Fruit fly (Drosophila melanogaster) whole organism: ENCODE results near the gene CG4186.

Source experiments
- CG8478 ChIP-seq: fragments of >200 bp; optimal IDR thresholded peaks from 2 replicates; lab custom pipeline; 2018; ENCODE audit warnings: inconsistent platforms
- Dll ChIP-seq: fragments of >200 bp; optimal IDR thresholded peaks from 2 replicates; lab custom pipeline; 2017
- EcR ChIP-seq, 2 experiments: fragments of >200 bp; optimal IDR thresholded peaks; 2 replicates each; lab custom pipeline; 2017; ENCODE audit warnings: missing biosample characterization in 2 of 2, missing genetic modification characterization in 2 of 2, missing genetic modification reagents in 2 of 2
- pan ChIP-seq: fragments of >200 bp; optimal IDR thresholded peaks from 2 replicates; lab custom pipeline; 2017
- psq ChIP-seq: fragments of >200 bp; optimal IDR thresholded peaks from 2 replicates; lab custom pipeline; 2017
- usp ChIP-seq: fragments of >200 bp; optimal IDR thresholded peaks from 2 replicates; lab custom pipeline; 2017; ENCODE audit warnings: missing biosample characterization, missing genetic modification characterization, mixed read lengths

CG4186 gene

DNA sequence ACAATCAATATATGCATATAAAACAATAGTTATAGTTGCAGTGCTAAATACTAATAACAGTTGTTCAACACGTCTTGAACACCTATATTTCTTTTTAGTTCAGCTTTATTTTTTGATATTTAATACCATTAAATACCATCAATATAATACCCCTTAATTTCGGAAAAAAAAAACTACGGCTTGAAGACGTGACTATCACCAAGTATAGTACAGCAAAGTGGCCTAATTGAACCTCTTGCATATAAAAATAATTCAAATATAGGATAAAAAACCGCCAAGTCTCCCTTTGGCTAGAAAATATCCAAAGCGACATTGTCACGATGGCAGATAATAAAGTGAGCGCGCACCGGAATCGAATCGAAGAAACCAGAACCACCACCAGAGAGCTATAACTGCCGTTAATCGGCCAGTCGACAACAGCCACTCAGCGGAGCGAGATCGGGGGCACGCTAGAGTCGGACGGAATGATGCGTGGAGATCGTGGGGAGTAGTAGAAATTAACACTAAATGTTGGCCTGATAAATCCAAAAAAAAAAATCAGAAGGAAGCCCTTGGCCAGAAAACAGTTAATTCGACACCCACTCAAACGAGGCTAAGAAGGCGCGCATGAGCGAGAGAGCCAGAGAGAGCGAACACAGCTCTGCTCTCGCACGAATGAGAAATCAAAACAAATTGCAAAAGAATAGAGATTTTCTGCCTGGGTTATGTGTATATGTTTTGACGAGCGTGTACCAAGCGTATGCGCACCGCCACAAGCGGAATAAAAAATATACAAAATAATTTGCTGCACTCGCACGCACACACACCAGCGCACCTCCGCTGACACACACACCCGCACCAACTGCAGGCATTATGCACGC lies 15.7 kb downstream of the CG4186 start:
- TF ChIP-seq Dll (lab: Kevin White, UChicago), result peak; percentile 93
- no peak for TF ChIP-seq pan (lab: Kevin White, UChicago)

DNA sequence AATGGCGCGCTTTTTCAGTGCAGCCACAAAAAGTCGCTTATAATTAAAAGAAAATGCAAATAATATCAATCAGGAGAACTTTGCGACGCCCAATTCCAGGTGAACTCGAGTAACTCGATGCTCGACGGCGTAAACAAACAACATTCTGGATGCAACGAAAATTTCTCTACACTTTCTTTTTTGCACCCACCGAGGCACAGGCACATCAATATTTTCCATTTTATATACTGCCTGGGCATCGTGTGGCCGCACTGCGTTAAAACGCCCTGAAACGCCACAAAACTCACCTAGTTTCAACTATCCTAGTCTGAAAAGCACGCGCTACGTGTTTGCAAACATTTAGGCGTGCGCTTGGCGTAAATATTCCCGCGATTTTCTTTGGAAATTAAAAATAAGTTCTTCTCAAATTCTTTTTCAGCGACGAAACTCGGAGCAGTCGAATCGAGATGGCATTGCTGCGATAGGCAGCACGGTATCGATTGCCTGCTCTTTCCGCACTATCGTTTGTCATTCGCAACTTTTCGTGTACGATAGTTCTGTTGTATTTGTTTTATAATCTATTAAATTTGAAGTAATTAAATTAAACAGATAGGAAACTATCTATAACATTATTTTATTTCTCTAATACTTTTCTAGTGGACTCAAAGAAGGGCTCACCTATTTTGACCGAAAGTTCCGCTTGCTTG lies 16.5 kb downstream of the CG4186 start, which contains the start of gene Pcif1:
Gene Pcif1, minus strand, starts transcription at position 456 of the 686 bp plus-strand sequence.
- TF ChIP-seq EcR (GFP tag; optimal IDR thresholded peaks at IDR 0.05; lab: Kevin White, UChicago) (no peak), Dll (lab: Kevin White, UChicago) (no peak)

DNA sequence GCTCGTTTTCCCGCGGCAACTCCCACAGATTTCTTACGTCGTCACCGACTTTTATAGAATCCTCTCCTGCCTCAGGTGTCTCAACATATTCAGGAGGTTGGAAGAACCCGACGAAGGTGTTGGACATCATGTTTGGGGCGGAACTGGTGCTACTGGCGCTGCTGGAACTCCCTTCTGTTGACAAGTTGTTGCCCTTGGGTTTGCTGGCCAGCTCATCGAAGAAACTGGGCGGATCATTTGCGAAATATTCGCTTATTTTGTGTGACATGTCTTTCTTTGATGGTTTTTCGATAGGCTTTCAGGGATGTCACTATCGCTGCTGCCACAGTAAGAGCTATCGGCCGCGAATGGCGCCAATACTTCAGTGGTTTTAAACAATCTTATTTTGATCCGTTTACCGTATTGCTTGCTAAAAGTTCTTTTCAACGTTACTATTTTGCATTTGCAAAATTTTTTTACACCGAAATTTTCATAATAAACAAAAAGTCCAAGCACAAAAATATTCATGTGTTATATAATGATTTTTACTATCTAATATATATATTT lies 18.5 kb downstream of the CG4186 start, which contains the start of gene CG11396:
Gene CG11396, minus strand, starts transcription at position 303 of the 546 bp plus-strand sequence.
- TF ChIP-seq CG8478 (lab: Kevin White, UChicago) (no peak), EcR (GFP tag; optimal IDR thresholded peaks at IDR 0.05; lab: Kevin White, UChicago) (no peak), Dll (lab: Kevin White, UChicago) (no peak), psq (lab: Kevin White, UChicago) (no peak), pan (lab: Kevin White, UChicago) (no peak), usp (no peak)

- TF ChIP-seq CG8478 (lab: Kevin White, UChicago), result no peak
- no peak for TF ChIP-seq usp
- TF ChIP-seq psq (lab: Kevin White, UChicago), result no peak
- TF ChIP-seq EcR (GFP tag; optimal IDR thresholded peaks at IDR 0.05; lab: Kevin White, UChicago), result no peak
- TF ChIP-seq Dll (lab: Kevin White, UChicago), result no peak
- no peak for TF ChIP-seq pan (lab: Kevin White, UChicago)
Observed at dm6 chr3L:20789299-20789698, 19.9 kb downstream of the CG4186 start.

DNA sequence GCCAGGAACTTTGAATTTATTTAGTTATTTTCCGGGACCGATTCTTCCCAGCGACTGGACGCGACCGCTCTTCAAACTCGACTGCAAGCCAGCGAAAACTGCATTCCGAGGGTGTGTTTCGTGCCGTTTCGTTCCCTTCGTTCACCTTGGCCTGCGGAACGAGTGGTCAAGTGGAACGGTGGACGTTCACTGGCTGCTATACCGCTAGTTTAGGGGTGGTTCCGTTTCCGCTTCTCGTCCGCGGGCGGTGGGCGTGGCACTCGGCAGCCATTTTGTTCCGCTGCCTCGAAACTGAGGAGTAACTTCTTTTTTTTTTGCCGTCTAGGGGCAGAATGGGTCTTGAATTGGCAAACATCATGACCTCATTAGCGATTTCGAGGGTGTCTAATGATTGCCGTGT lies 23.3 kb downstream of the CG4186 start, which contains the start of gene Six4:
Gene Six4, minus strand, starts transcription at position 85 of the 400 bp plus-strand sequence.
- TF ChIP-seq Dll (lab: Kevin White, UChicago), result no peak
- no peak for TF ChIP-seq psq (lab: Kevin White, UChicago)
- TF ChIP-seq usp, result no peak
- no peak for TF ChIP-seq pan (lab: Kevin White, UChicago)
- no peak for TF ChIP-seq CG8478 (lab: Kevin White, UChicago)
- no peak for TF ChIP-seq EcR (GFP tag; optimal IDR thresholded peaks at IDR 0.05; lab: Kevin White, UChicago)

dm6 chr3L:20796757-20797156 lies 27.4 kb downstream of the CG4186 start:
- TF ChIP-seq Dll (lab: Kevin White, UChicago), result no peak
- no peak for TF ChIP-seq pan (lab: Kevin White, UChicago)
- no peak for TF ChIP-seq usp
- no peak for TF ChIP-seq CG8478 (lab: Kevin White, UChicago)
- TF ChIP-seq EcR (GFP tag; optimal IDR thresholded peaks at IDR 0.05; lab: Kevin White, UChicago), result no peak
- no peak for TF ChIP-seq psq (lab: Kevin White, UChicago)

DNA sequence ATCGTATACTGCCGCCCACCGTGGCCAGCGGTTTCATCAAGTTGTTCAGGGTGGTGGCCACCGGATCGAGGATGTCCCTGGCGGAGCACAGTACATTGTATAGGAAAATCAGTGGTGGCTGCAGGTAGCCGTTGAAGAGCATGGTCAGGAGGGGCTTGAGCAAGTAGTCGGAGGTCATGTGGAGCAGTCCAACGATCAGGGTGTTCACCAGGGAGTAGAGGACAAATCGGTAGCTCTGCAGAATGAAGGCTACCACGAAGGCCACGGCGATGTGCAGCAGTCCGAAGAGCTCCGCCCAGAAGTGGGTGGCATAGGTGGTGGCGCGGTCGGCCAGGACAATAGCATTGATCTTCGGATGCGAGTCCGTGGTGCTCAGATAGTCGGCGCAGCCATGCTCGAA lies 28.0 kb downstream of the CG4186 start:
- no peak for TF ChIP-seq Dll (lab: Kevin White, UChicago)
- no peak for TF ChIP-seq usp
- TF ChIP-seq CG8478 (lab: Kevin White, UChicago), result no peak

DNA sequence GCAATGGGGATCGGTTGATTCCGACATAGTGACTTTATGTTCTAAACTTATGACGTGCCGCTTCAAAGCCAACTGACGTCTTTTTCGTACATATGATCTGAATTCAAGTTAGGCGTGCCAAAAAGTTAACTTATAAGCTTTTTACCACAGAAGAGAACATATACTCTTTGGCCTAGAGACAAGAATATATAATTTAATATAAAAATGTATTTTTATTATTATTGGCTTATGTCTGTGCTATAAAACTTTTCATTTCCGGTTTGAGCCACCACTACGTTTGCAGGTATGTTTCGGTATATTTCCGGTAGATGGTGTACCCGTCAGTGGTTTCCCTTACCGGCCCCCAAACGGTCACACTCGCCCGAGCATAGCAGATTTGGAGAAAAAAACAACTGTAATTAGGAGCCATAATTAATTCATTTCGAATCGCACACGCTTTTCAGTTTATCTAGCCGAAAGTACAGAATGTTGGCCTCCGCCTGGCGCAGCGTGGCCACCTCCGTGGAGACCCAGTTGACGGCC lies 29.0 kb downstream of the CG4186 start, which contains the start of the genes CG3698 and tzn:
Gene CG3698, minus strand, starts transcription at position 51 of the 522 bp plus-strand sequence.
Gene tzn, plus strand, starts transcription at position 321 of the 522 bp plus-strand sequence.
- no peak for TF ChIP-seq EcR (GFP tag; optimal IDR thresholded peaks at IDR 0.05; lab: Kevin White, UChicago)
- no peak for TF ChIP-seq Dll (lab: Kevin White, UChicago)
- no peak for TF ChIP-seq psq (lab: Kevin White, UChicago)
- TF ChIP-seq CG8478 (lab: Kevin White, UChicago), result no peak
- no peak for TF ChIP-seq usp
- TF ChIP-seq pan (lab: Kevin White, UChicago), result no peak

dm6 chr3L:20800208-20800607 lies 30.8 kb downstream of the CG4186 start, which contains the start of gene Spc105R:
TSS of gene Spc105R (plus strand) at chr3L:20800410.
- TF ChIP-seq Dll (lab: Kevin White, UChicago) (no peak), CG8478 (lab: Kevin White, UChicago) (no peak)

DNA sequence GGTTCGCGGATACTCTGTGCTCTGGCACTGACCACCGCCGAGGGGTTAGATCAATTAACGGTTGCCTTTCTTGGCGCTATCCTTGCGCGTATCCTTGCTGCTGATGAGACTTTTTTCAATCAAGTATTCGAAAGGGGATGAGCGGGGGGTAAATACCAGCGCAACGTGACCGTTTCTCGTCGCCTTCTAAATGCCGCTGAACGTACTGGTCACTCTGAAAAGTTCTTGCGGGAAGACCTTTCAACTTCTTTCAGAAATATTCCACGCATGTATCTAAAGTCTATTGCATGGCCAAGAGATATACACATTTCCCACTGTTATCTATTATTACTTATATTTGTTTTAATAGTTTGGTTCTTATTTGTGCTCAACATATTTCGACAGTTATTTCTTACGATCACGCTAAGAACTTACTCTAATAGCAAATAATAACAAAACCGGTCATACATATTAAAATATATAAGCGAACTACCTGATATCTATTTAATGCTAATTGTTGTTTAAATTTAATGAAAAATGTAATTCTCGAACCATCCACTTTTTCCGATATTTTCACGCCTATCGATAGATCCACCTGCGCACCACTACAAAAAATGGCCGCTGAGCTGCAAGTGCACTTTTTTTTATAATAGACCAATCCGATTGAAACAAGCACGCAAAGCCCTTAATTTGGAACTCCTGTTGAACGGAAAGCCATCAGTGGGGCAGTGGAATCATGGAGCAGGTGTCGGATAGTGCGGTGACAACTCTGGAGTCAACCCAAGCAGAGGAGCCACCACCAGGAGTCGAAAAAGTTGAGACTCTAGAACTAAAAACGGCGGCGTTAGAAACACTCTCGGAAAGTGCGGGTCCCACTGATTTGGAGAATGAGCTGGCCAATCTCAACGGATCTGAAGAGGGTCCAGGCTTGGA lies 40.0 kb downstream of the CG4186 start, which contains the start of the genes CG3634 and HIPP1:
Gene CG3634, minus strand, starts transcription at position 185 of the 912 bp plus-strand sequence.
Gene HIPP1, plus strand, starts transcription at position 582 of the 912 bp plus-strand sequence.
- no peak for TF ChIP-seq usp
- TF ChIP-seq CG8478 (lab: Kevin White, UChicago), result no peak
- TF ChIP-seq psq (lab: Kevin White, UChicago), result no peak
- TF ChIP-seq pan (lab: Kevin White, UChicago), result no peak
- no peak for TF ChIP-seq EcR (GFP tag; optimal IDR thresholded peaks at IDR 0.05; lab: Kevin White, UChicago)
- no peak for TF ChIP-seq Dll (lab: Kevin White, UChicago)
